Fruit fly (Drosophila melanogaster) whole organism, embryonic: ENCODE measurements around the gene CG45218.

ENCODE experiments used
- Ada2b ChIP-seq: fragments of 200-800 bp; sonication (Bioruptor generic); IDR thresholded peaks from 2 replicates; pipeline ENCODE4 v1.3.6; 2022; ENCODE audit warnings: missing biosample characterization, missing genetic modification characterization
- Atf6 ChIP-seq: fragments of 200-800 bp; sonication (Bioruptor generic); IDR thresholded peaks from 2 replicates; pipeline ENCODE4 v1.3.6; 2022; ENCODE audit warnings: missing biosample characterization, missing genetic modification characterization
- C15 ChIP-seq: fragments of 200-800 bp; sonication (Bioruptor generic); IDR thresholded peaks from 3 replicates; pipeline ENCODE4 v1.3.6; 2022; ENCODE audit warnings: missing biosample characterization, missing genetic modification characterization
- CG10431 ChIP-seq: fragments of 200-800 bp; sonication (Bioruptor generic); optimal IDR thresholded peaks from 3 replicates; lab custom pipeline; 2018; ENCODE audit warnings: missing biosample characterization, mild to moderate bottlenecking, missing genetic modification characterization
- CG12219 ChIP-seq: fragments of 200-800 bp; sonication (Bioruptor generic); optimal IDR thresholded peaks from 3 replicates; lab custom pipeline; 2018; ENCODE audit warnings: missing biosample characterization, mild to moderate bottlenecking, missing genetic modification characterization
- CG14050 ChIP-seq: fragments of 200-800 bp; sonication (Bioruptor generic); IDR thresholded peaks from 3 replicates; pipeline ENCODE4 v1.3.6; 2022; ENCODE audit warnings: missing biosample characterization, missing genetic modification characterization
- CG1529 ChIP-seq: fragments of 200-800 bp; sonication (Bioruptor generic); optimal IDR thresholded peaks from 3 replicates; lab custom pipeline; 2018; ENCODE audit warnings: missing biosample characterization, missing genetic modification characterization
- CG17612 ChIP-seq: fragments of 200-800 bp; sonication (Bioruptor generic); IDR thresholded peaks from 2 replicates; pipeline ENCODE4 v1.3.6; 2022; ENCODE audit warnings: missing biosample characterization, missing genetic modification characterization
- CG2116 ChIP-seq: fragments of 200-800 bp; sonication (Bioruptor generic); optimal IDR thresholded peaks from 3 replicates; lab custom pipeline; 2018; ENCODE audit warnings: missing biosample characterization, mild to moderate bottlenecking, missing genetic modification characterization
- CG2202 ChIP-seq: fragments of 200-800 bp; sonication (Bioruptor generic); optimal IDR thresholded peaks from 2 replicates; lab custom pipeline; 2018; ENCODE audit warnings: missing biosample characterization, mild to moderate bottlenecking, missing genetic modification characterization
- CG33557 ChIP-seq: fragments of 200-800 bp; sonication (Bioruptor generic); optimal IDR thresholded peaks from 2 replicates; lab custom pipeline; 2019; ENCODE audit warnings: missing biosample characterization, mild to moderate bottlenecking, missing genetic modification characterization, moderate library complexity
- CG4282 ChIP-seq: fragments of 200-800 bp; sonication (Bioruptor generic); optimal IDR thresholded peaks from 2 replicates; lab custom pipeline; 2016; ENCODE audit warnings: missing biosample characterization, missing genetic modification characterization
- CG7271 ChIP-seq: fragments of 200-800 bp; sonication (Bioruptor generic); optimal IDR thresholded peaks from 2 replicates; lab custom pipeline; 2018; ENCODE audit warnings: missing biosample characterization, mild to moderate bottlenecking, missing genetic modification characterization, moderate library complexity
- CG8290 ChIP-seq, 3 experiments: fragments of 200-800 bp; sonication (Bioruptor generic); optimal IDR thresholded peaks; 2 replicates each; lab custom pipeline; 2016 to 2019; ENCODE audit warnings: missing biosample characterization in 3 of 3, missing genetic modification characterization in 3 of 3, mild to moderate bottlenecking in 2 of 3, moderate library complexity in 1 of 3
- CG8924 ChIP-seq: fragments of 200-800 bp; optimal IDR thresholded peaks from 3 replicates; lab custom pipeline; 2019; ENCODE audit warnings: missing biosample characterization, mild to moderate bottlenecking, missing genetic modification characterization, moderate library complexity
- D19A ChIP-seq: fragments of 200-800 bp; optimal IDR thresholded peaks from 3 replicates; lab custom pipeline; 2019; ENCODE audit warnings: missing biosample characterization, mild to moderate bottlenecking, missing genetic modification characterization, moderate library complexity
- Eip74EF ChIP-seq, 2 experiments: fragments of 200-800 bp in 1 of 2; fragments of >200 bp in 1 of 2; sonication (Bioruptor generic) in 1 of 2; optimal IDR thresholded peaks; 2 replicates each; lab custom pipeline; 2017 to 2019; ENCODE audit warnings: missing biosample characterization in 2 of 2, missing genetic modification characterization in 2 of 2, mild to moderate bottlenecking in 1 of 2, moderate library complexity in 1 of 2
- Gug ChIP-seq: fragments of 200-800 bp; sonication (Bioruptor generic); IDR thresholded peaks from 4 replicates; pipeline ENCODE4 v1.3.6; 2022; ENCODE audit warnings: missing biosample characterization, missing genetic modification characterization
- HLH3B ChIP-seq: fragments of 200-800 bp; sonication (Bioruptor generic); IDR thresholded peaks from 2 replicates; pipeline ENCODE4 v1.3.6; 2022; ENCODE audit warnings: missing biosample characterization, missing genetic modification characterization
- HLH54F ChIP-seq: fragments of 200-800 bp; sonication (Bioruptor generic); optimal IDR thresholded peaks from 3 replicates; lab custom pipeline; 2016; ENCODE audit warnings: missing biosample characterization, missing genetic modification characterization
- Lim3 ChIP-seq: fragments of 200-800 bp; sonication (Bioruptor generic); IDR thresholded peaks from 2 replicates; pipeline ENCODE4 v1.3.6; 2022; ENCODE audit warnings: missing biosample characterization, missing genetic modification characterization
- MBD-R2 ChIP-seq: fragments of 200-800 bp; sonication (Bioruptor generic); IDR thresholded peaks from 2 replicates; pipeline ENCODE4 v1.3.6; 2022; ENCODE audit warnings: missing biosample characterization, missing genetic modification characterization
- Nf-YB ChIP-seq: fragments of 200-800 bp; sonication (Bioruptor generic); optimal IDR thresholded peaks from 3 replicates; lab custom pipeline; 2019; ENCODE audit warnings: missing biosample characterization, mild to moderate bottlenecking, missing genetic modification characterization, moderate library complexity
- NfI ChIP-seq: fragments of 200-800 bp; sonication (Bioruptor generic); optimal IDR thresholded peaks from 3 replicates; lab custom pipeline; 2018; ENCODE audit warnings: missing biosample characterization, mild to moderate bottlenecking, missing genetic modification characterization, moderate library complexity
- PHDP ChIP-seq: fragments of 200-800 bp; sonication (Bioruptor generic); optimal IDR thresholded peaks from 3 replicates; lab custom pipeline; 2018; ENCODE audit warnings: missing biosample characterization, mild to moderate bottlenecking, missing genetic modification characterization, moderate library complexity
- Rfx ChIP-seq: fragments of 200-800 bp; sonication (Bioruptor generic); IDR thresholded peaks from 2 replicates; pipeline ENCODE4 v1.3.6; 2022; ENCODE audit warnings: missing biosample characterization, missing genetic modification characterization
- Six4 ChIP-seq: fragments of 200-800 bp; sonication (Bioruptor generic); optimal IDR thresholded peaks from 2 replicates; lab custom pipeline; 2016; ENCODE audit warnings: missing biosample characterization, missing genetic modification characterization
- Sry-δ ChIP-seq: fragments of 200-800 bp; sonication (Bioruptor generic); optimal IDR thresholded peaks from 2 replicates; lab custom pipeline; 2016; ENCODE audit warnings: missing biosample characterization, missing genetic modification characterization
- Taf1 ChIP-seq: fragments of 200-800 bp; sonication (Bioruptor generic); IDR thresholded peaks from 2 replicates; pipeline ENCODE4 v1.3.6; 2022; ENCODE audit warnings: missing biosample characterization, missing genetic modification characterization
- aop ChIP-seq: fragments of 200-800 bp; sonication (Bioruptor generic); IDR thresholded peaks from 2 replicates; pipeline ENCODE4 v1.3.6; 2022; ENCODE audit warnings: missing biosample characterization, missing genetic modification characterization
- bbx ChIP-seq: fragments of 200-800 bp; sonication (Bioruptor generic); IDR thresholded peaks from 2 replicates; pipeline ENCODE4 v1.3.6; 2022; ENCODE audit warnings: missing biosample characterization, missing genetic modification characterization; ENCODE audit not compliant: partially characterized antibody
- bsh ChIP-seq, 2 experiments: fragments of 200-800 bp; sonication (Bioruptor generic); optimal IDR thresholded peaks; 2 replicates each; lab custom pipeline; 2017 to 2018; ENCODE audit warnings: mild to moderate bottlenecking in 2 of 2, missing biosample characterization in 2 of 2, missing genetic modification characterization in 2 of 2, moderate library complexity in 1 of 2
- crol ChIP-seq: fragments of 200-800 bp; sonication (Bioruptor generic); IDR thresholded peaks from 2 replicates; pipeline ENCODE4 v1.3.6; 2022; ENCODE audit warnings: missing biosample characterization, missing genetic modification characterization
- dmrt11E ChIP-seq: fragments of 200-800 bp; sonication (Bioruptor generic); optimal IDR thresholded peaks from 3 replicates; lab custom pipeline; 2018; ENCODE audit warnings: missing biosample characterization, mild to moderate bottlenecking, missing genetic modification characterization, moderate library complexity
- eve ChIP-seq, 2 experiments: fragments of >200 bp; optimal IDR thresholded peaks; 2 replicates each; lab custom pipeline; 2017; ENCODE audit warnings: missing biosample characterization in 2 of 2, missing genetic modification characterization in 2 of 2
- fd96Cb ChIP-seq: fragments of 200-800 bp; sonication (Bioruptor generic); optimal IDR thresholded peaks from 2 replicates; lab custom pipeline; 2018; ENCODE audit warnings: missing biosample characterization, mild to moderate bottlenecking, missing genetic modification characterization, moderate library complexity
- fru ChIP-seq: fragments of >200 bp; optimal IDR thresholded peaks from 2 replicates; lab custom pipeline; 2017
- h ChIP-seq: fragments of >200 bp; optimal IDR thresholded peaks from 2 replicates; lab custom pipeline; 2017
- jumu ChIP-seq: fragments of 200-800 bp; sonication (Bioruptor generic); optimal IDR thresholded peaks from 3 replicates; lab custom pipeline; 2016; ENCODE audit warnings: missing biosample characterization, missing genetic modification characterization
- klu ChIP-seq: fragments of 200-800 bp; sonication (Bioruptor generic); IDR thresholded peaks from 2 replicates; pipeline ENCODE4 v1.3.6; 2022; ENCODE audit warnings: missing biosample characterization, missing genetic modification characterization
- lab ChIP-seq: fragments of 200-800 bp; sonication (Bioruptor generic); optimal IDR thresholded peaks from 3 replicates; lab custom pipeline; 2017; ENCODE audit warnings: missing biosample characterization, missing genetic modification characterization, mild to moderate bottlenecking, moderate library complexity, missing genetic modification reagents
- lilli ChIP-seq: fragments of 200-800 bp; sonication (Bioruptor generic); optimal IDR thresholded peaks from 3 replicates; lab custom pipeline; 2016; ENCODE audit warnings: missing biosample characterization, missing genetic modification characterization
- nerfin-2 ChIP-seq: fragments of 200-800 bp; sonication (Bioruptor generic); IDR thresholded peaks from 2 replicates; pipeline ENCODE4 v1.3.6; 2022; ENCODE audit warnings: missing biosample characterization, missing genetic modification characterization; ENCODE audit not compliant: partially characterized antibody
- sd ChIP-seq: fragments of 200-800 bp; sonication (Bioruptor generic); optimal IDR thresholded peaks from 3 replicates; lab custom pipeline; 2018; ENCODE audit warnings: missing biosample characterization, mild to moderate bottlenecking, missing genetic modification characterization, moderate library complexity
- shn ChIP-seq: fragments of 200-800 bp; sonication (Bioruptor generic); optimal IDR thresholded peaks from 3 replicates; lab custom pipeline; 2016; ENCODE audit warnings: missing biosample characterization, missing genetic modification characterization
- slp2 ChIP-seq: fragments of 200-800 bp; sonication (Bioruptor generic); optimal IDR thresholded peaks from 2 replicates; lab custom pipeline; 2016; ENCODE audit warnings: missing biosample characterization, missing genetic modification characterization
- stc ChIP-seq: fragments of 200-800 bp; sonication (Bioruptor generic); IDR thresholded peaks from 2 replicates; pipeline ENCODE4 v1.3.6; 2022; ENCODE audit warnings: missing biosample characterization, missing genetic modification characterization
- tio ChIP-seq: fragments of 200-800 bp; sonication (Bioruptor generic); optimal IDR thresholded peaks from 2 replicates; lab custom pipeline; 2017; ENCODE audit warnings: missing biosample characterization, missing genetic modification characterization, inconsistent platforms
- unc-4 ChIP-seq: fragments of 200-800 bp; sonication (Bioruptor generic); IDR thresholded peaks from 2 replicates; pipeline ENCODE4 v1.3.6; 2022; ENCODE audit warnings: missing biosample characterization, missing genetic modification characterization; ENCODE audit not compliant: partially characterized antibody

CG45218 gene

DNA sequence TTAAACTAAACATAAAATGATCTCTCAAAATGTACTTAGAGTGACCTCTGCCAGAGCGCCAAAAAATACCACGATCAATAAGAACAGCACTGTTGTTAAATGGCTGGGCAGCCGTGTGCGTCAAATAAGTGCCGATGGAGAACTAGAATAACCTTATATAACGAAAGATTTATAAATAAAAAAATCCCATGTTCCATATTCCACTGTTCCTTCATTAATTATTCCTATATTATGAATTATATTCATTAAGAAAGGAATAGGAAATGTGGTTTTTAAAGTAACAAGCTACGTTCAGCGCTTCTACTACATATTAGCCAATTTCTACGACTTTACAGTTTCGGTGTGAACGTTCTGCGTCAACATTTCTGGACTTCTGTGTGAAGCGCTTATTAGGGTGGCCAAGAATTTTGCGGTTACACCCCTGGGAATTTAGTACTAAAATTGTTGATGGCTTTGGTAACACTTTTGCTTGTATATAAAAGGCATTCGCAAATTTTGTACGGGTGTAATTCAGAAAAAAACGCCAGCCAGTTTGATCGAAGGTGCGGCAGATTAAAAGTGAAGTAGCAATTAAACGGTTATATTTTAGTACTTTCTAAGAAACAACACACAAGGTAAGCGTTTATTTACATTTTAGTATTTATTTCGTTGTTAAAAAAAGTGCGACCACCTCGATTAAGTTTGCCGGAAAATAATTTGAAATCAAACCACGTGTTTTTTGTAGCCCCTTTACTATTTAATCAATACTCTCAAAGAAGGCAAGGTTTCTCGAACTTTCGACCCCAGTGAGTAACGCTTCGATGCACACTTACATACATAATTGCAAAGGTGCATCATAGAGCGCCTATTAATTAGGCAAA is 48.2 kb downstream of the CG45218 start, which contains the start of the genes tefu and Hsc70-4 (continued):
- TF ChIP-seq HLH3B (GFP tag; lab: Robert Waterston, UW) (peak; percentile 65; the same call in 1 of the 2 replicates), aop (GFP tag; lab: Robert Waterston, UW) (no peak), eve (GFP tag; optimal IDR thresholded peaks at IDR 0.05; lab: Kevin White, UChicago) (no peak), klu (GFP tag; lab: Robert Waterston, UW) (peak; percentile 81), Atf6 (GFP tag; lab: Robert Waterston, UW) (peak; percentile 73), CG8290 (GFP tag; optimal IDR thresholded peaks at IDR 0.05; lab: Kevin White, UChicago) (peak; percentile 79), CG8290 (tag; optimal IDR thresholded peaks at IDR 0.05; lab: Kevin White, UChicago) (peak in 1 of 2 experiments; percentile 72), Six4 (peak; percentile 44), D19A (tag; lab: Kevin White, UChicago) (no peak), h (no peak), C15 (GFP tag; lab: Robert Waterston, UW) (peak; percentile 55; the same call in 1 of the 3 replicates), bsh (GFP tag; optimal IDR thresholded peaks at IDR 0.05; lab: Kevin White, UChicago) (no peak), lilli (GFP tag; lab: Kevin White, UChicago) (peak; percentile 69), CG7271 (peak; percentile 59), jumu (GFP tag; lab: Kevin White, UChicago) (peak; percentile 78), CG4282 (no peak), Gug (peak; percentile 92), MBD-R2 (GFP tag; lab: Robert Waterston, UW) (peak; percentile 58), Ada2b (GFP tag; lab: Robert Waterston, UW) (peak; percentile 75), CG12219 (GFP tag; lab: Kevin White, UChicago) (peak; percentile 8), Rfx (GFP tag; lab: Robert Waterston, UW) (peak; percentile 88), HLH54F (GFP tag; lab: Kevin White, UChicago) (peak; percentile 75), crol (GFP tag; lab: Robert Waterston, UW) (no peak), CG1529 (no peak), CG10431 (no peak), CG2116 (GFP tag; lab: Kevin White, UChicago) (peak; percentile 97), CG14050 (peak; percentile 53; the same call in 2 of the 3 replicates), Nf-YB (GFP tag; lab: Kevin White, UChicago) (no peak), Eip74EF (GFP tag; optimal IDR thresholded peaks at IDR 0.05; lab: Kevin White, UChicago) (peak in 1 of 2 experiments; percentile 82), PHDP (tag; lab: Kevin White, UChicago) (peak; percentile 56), Sry-δ (GFP tag; lab: Kevin White, UChicago) (peak; percentile 53), slp2 (GFP tag; lab: Kevin White, UChicago) (peak; percentile 62), sd (tag; lab: Kevin White, UChicago) (no peak), fru (no peak), CG33557 (GFP tag; lab: Kevin White, UChicago) (peak; percentile 40), CG17612 (GFP tag; lab: Robert Waterston, UW) (peak; percentile 69), Taf1 (GFP tag; lab: Robert Waterston, UW) (no peak; the same call in 1 of the 2 replicates), lab (GFP tag; lab: Kevin White, UChicago) (peak; percentile 19), bbx (no peak), fd96Cb (tag; lab: Kevin White, UChicago) (peak; percentile 80), NfI (GFP tag; lab: Kevin White, UChicago) (peak; percentile 70), CG8924 (peak; percentile 46), CG2202 (peak; percentile 40), shn (GFP tag; lab: Kevin White, UChicago) (peak; percentile 77), dmrt11E (tag; lab: Kevin White, UChicago) (peak; percentile 73), tio (GFP tag; lab: Kevin White, UChicago) (no peak), nerfin-2 (GFP tag; lab: Robert Waterston, UW) (no peak), unc-4 (GFP tag; lab: Robert Waterston, UW) (peak; percentile 26; the same call in 1 of the 2 replicates), Lim3 (GFP tag; lab: Robert Waterston, UW) (no peak), stc (GFP tag; lab: Robert Waterston, UW) (0 out of 2 replicates have a peak, but pooled peaks have one; percentile 29)
